Fruit fly (Drosophila melanogaster) whole organism, wandering third instar larva: ENCODE data around the gene Bet3.

Experiments
- Hr83 ChIP-seq: fragments of 200-300 bp; sonication (Bioruptor generic); optimal IDR thresholded peaks from 2 replicates; lab custom pipeline; 2016; ENCODE audit warnings: missing biosample characterization, mild to moderate bottlenecking, missing genetic modification characterization, moderate library complexity; ENCODE audit not compliant: poor library complexity, severe bottlenecking
- Myc ChIP-seq: fragments of >200 bp; optimal IDR thresholded peaks from 2 replicates; lab custom pipeline; 2017
- Rel ChIP-seq, 2 experiments: fragments of 200-800 bp; sonication (Bioruptor generic) in 1 of 2; optimal IDR thresholded peaks; 2 replicates in 1 of 2; 3 replicates in 1 of 2; lab custom pipeline; 2016 to 2019; ENCODE audit warnings: mild to moderate bottlenecking in 2 of 2, missing biosample characterization in 2 of 2, missing genetic modification characterization in 2 of 2, moderate library complexity in 1 of 2
- ey ChIP-seq: fragments of 200-800 bp; sonication (Bioruptor generic); optimal IDR thresholded peaks from 2 replicates; lab custom pipeline; 2016; ENCODE audit warnings: missing biosample characterization, missing genetic modification characterization
- fru ChIP-seq: fragments of 200-800 bp; sonication (Bioruptor generic); optimal IDR thresholded peaks from 3 replicates; lab custom pipeline; 2016; ENCODE audit warnings: missing biosample characterization, mild to moderate bottlenecking, missing genetic modification characterization
- h ChIP-seq: fragments of 200-800 bp; sonication (Bioruptor generic); optimal IDR thresholded peaks from 3 replicates; lab custom pipeline; 2016; ENCODE audit warnings: missing biosample characterization, mild to moderate bottlenecking, missing genetic modification characterization
- lola ChIP-seq: fragments of >200 bp; optimal IDR thresholded peaks from 2 replicates; lab custom pipeline; 2017; ENCODE audit warnings: missing biosample characterization, missing genetic modification characterization
- pan ChIP-seq: fragments of >200 bp; optimal IDR thresholded peaks from 2 replicates; lab custom pipeline; 2017
- usp ChIP-seq: fragments of >200 bp; optimal IDR thresholded peaks from 2 replicates; lab custom pipeline; 2017; ENCODE audit warnings: missing biosample characterization, missing genetic modification characterization

- TF ChIP-seq usp (GFP tag; lab: Kevin White, UChicago) = no peak
- no peak for TF ChIP-seq lola (GFP tag; lab: Kevin White, UChicago)
- peak; percentile 9 for TF ChIP-seq ey (GFP tag; lab: Kevin White, UChicago)
- TF ChIP-seq Rel (GFP tag; optimal IDR thresholded peaks at IDR 0.05; lab: Kevin White, UChicago) = no peak
- peak; percentile 61 for TF ChIP-seq Rel (tag; optimal IDR thresholded peaks at IDR 0.05; lab: Kevin White, UChicago)
- TF ChIP-seq pan (lab: Kevin White, UChicago) = no peak
- TF ChIP-seq Myc (lab: Kevin White, UChicago) = no peak
- TF ChIP-seq fru (GFP tag; lab: Kevin White, UChicago) = peak; percentile 32
- no peak for TF ChIP-seq Hr83 (GFP tag; lab: Kevin White, UChicago)
- TF ChIP-seq h (GFP tag; lab: Kevin White, UChicago) = no peak
Measured at dm6 chr3L:9446731-9447238, 4.7 kb upstream of the Bet3 start, which contains the start of gene CG3529.
